Fruit fly (Drosophila melanogaster) whole organism: ENCODE data around the gene CG3397.

Experiments used
- CG8478 ChIP-seq: fragments of >200 bp; optimal IDR thresholded peaks from 2 replicates; lab custom pipeline; 2018; ENCODE audit warnings: inconsistent platforms
- Dll ChIP-seq: fragments of >200 bp; optimal IDR thresholded peaks from 2 replicates; lab custom pipeline; 2017
- EcR ChIP-seq, 2 experiments: fragments of >200 bp; optimal IDR thresholded peaks; 2 replicates each; lab custom pipeline; 2017; ENCODE audit warnings: missing biosample characterization in 2 of 2, missing genetic modification characterization in 2 of 2, missing genetic modification reagents in 2 of 2
- pan ChIP-seq: fragments of >200 bp; optimal IDR thresholded peaks from 2 replicates; lab custom pipeline; 2017
- psq ChIP-seq: fragments of >200 bp; optimal IDR thresholded peaks from 2 replicates; lab custom pipeline; 2017
- usp ChIP-seq: fragments of >200 bp; optimal IDR thresholded peaks from 2 replicates; lab custom pipeline; 2017; ENCODE audit warnings: missing biosample characterization, missing genetic modification characterization, mixed read lengths

CG3397 gene

dm6 chr3R:11989996-11990395 is 5.7 kb upstream of the CG3397 start:
- no peak for TF ChIP-seq Dll (lab: Kevin White, UChicago)
- no peak for TF ChIP-seq pan (lab: Kevin White, UChicago)
- TF ChIP-seq CG8478 (lab: Kevin White, UChicago): no peak
- TF ChIP-seq psq (lab: Kevin White, UChicago): no peak
- no peak for TF ChIP-seq usp (GFP tag; lab: Kevin White, UChicago)
- no peak for TF ChIP-seq EcR (GFP tag; optimal IDR thresholded peaks at IDR 0.05; lab: Kevin White, UChicago)

- no peak for TF ChIP-seq CG8478 (lab: Kevin White, UChicago)
- no peak for TF ChIP-seq psq (lab: Kevin White, UChicago)
- no peak for TF ChIP-seq pan (lab: Kevin White, UChicago)
- TF ChIP-seq Dll (lab: Kevin White, UChicago): no peak
- no peak for TF ChIP-seq EcR (GFP tag; optimal IDR thresholded peaks at IDR 0.05; lab: Kevin White, UChicago)
- TF ChIP-seq usp (GFP tag; lab: Kevin White, UChicago): no peak
These were observed 4.9 kb upstream of the CG3397 start for dm6 chr3R:11989206-11989605.

DNA sequence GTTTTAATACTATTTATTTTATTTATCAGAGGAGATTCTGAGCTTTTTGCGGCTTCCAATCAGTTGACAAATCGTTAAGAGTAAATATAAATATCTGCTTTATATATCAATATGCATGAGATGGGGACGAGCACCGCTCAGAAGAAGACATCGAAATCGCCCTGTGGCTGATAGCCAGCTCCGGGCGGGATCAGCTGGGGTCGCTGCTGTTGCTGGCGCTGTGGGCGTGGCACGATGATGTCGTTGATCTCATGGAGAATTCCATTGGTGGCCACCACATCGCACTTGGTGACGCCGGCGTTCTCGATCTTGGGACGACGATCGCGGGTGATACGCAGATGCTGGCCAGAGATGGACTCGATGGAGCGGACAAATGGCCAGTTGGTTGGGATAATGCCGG is 521 bp upstream of the CG3397 start:
- TF ChIP-seq usp (GFP tag; lab: Kevin White, UChicago) (no peak), pan (lab: Kevin White, UChicago) (no peak), CG8478 (lab: Kevin White, UChicago) (no peak), EcR (GFP tag; optimal IDR thresholded peaks at IDR 0.05; lab: Kevin White, UChicago) (no peak), Dll (lab: Kevin White, UChicago) (no peak), psq (lab: Kevin White, UChicago) (no peak)

DNA sequence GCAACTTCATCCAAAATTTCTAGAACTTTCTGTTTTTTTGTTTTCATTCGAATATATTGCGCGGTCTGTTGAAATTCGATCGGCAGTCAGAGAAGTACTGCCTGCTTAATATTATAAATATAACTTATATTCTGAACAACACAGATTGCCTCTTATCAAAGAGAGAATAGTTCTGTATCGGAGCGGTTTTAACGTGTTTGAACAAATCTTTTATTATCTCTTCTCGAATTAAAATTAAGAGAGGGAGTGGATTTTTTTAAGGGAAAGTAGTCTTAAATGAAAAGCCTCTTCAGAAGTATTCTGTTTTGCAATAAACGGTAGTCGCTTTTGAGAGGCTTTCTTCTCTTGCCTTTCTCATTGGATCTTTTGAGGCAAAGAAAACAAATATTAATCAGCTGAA is 1.8 kb downstream of the CG3397 start:
- no peak for TF ChIP-seq psq (lab: Kevin White, UChicago)
- TF ChIP-seq usp (GFP tag; lab: Kevin White, UChicago): no peak
- TF ChIP-seq Dll (lab: Kevin White, UChicago): no peak
- TF ChIP-seq EcR (GFP tag; optimal IDR thresholded peaks at IDR 0.05; lab: Kevin White, UChicago): no peak
- no peak for TF ChIP-seq CG8478 (lab: Kevin White, UChicago)
- no peak for TF ChIP-seq pan (lab: Kevin White, UChicago)

dm6 chr3R:11981962-11982361 is 2.4 kb downstream of the CG3397 start, which contains the start of gene CG12224:
CG12224 (minus strand) TSS chr3R:11982062.
- TF ChIP-seq CG8478 (lab: Kevin White, UChicago): no peak
- no peak for TF ChIP-seq psq (lab: Kevin White, UChicago)
- no peak for TF ChIP-seq EcR (GFP tag; optimal IDR thresholded peaks at IDR 0.05; lab: Kevin White, UChicago)
- no peak for TF ChIP-seq pan (lab: Kevin White, UChicago)
- TF ChIP-seq Dll (lab: Kevin White, UChicago): no peak
- no peak for TF ChIP-seq usp (GFP tag; lab: Kevin White, UChicago)

- no peak for TF ChIP-seq Dll (lab: Kevin White, UChicago)
- TF ChIP-seq CG8478 (lab: Kevin White, UChicago): no peak
- no peak for TF ChIP-seq pan (lab: Kevin White, UChicago)
- no peak for TF ChIP-seq usp (GFP tag; lab: Kevin White, UChicago)
- no peak for TF ChIP-seq psq (lab: Kevin White, UChicago)
- TF ChIP-seq EcR (GFP tag; optimal IDR thresholded peaks at IDR 0.05; lab: Kevin White, UChicago): no peak
These were observed 4.3 kb downstream of the CG3397 start, which contains the start of gene CG18547 for dm6 chr3R:11979879-11980571. CG18547 (minus strand) TSS chr3R:11980390.

DNA sequence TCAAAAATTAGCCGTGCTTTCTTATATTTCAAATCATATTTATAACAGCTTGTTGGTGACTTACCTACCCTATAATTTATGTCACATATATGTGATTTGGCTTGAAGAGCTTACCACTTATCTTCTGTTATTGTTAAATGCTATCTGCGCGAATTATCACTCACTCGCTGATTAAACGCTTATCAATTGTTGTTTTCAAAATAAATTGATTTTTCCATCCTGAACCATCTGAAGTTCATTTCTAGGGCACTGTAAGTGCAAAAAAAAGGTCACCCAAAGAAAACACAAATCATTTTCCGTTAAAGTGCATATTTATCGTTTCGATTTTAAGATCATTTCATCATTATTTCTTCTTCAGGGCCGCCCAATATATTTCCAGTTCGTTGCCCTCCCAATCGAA is 6.1 kb downstream of the CG3397 start:
- TF ChIP-seq EcR (GFP tag; optimal IDR thresholded peaks at IDR 0.05; lab: Kevin White, UChicago) (no peak), pan (lab: Kevin White, UChicago) (no peak), Dll (lab: Kevin White, UChicago) (no peak), usp (GFP tag; lab: Kevin White, UChicago) (no peak)

DNA sequence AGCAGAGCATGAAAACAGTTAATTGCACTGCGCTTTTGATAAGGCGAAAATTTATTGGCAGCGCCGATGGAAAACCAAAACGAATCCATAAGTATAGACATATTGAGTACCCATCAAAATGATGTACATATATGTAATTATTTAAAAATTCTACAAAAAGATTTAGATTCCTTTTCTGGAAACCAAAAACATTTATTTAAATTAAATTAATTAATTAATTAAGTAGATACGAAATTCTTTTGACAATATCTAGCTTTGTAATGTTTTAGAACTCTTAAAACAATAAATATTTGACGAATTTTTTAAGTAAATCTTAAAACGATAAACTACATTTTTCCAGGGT is 7.0 kb downstream of the CG3397 start:
- TF ChIP-seq pan (lab: Kevin White, UChicago): peak; percentile 44
- TF ChIP-seq Dll (lab: Kevin White, UChicago): no peak
- no peak for TF ChIP-seq CG8478 (lab: Kevin White, UChicago)

DNA sequence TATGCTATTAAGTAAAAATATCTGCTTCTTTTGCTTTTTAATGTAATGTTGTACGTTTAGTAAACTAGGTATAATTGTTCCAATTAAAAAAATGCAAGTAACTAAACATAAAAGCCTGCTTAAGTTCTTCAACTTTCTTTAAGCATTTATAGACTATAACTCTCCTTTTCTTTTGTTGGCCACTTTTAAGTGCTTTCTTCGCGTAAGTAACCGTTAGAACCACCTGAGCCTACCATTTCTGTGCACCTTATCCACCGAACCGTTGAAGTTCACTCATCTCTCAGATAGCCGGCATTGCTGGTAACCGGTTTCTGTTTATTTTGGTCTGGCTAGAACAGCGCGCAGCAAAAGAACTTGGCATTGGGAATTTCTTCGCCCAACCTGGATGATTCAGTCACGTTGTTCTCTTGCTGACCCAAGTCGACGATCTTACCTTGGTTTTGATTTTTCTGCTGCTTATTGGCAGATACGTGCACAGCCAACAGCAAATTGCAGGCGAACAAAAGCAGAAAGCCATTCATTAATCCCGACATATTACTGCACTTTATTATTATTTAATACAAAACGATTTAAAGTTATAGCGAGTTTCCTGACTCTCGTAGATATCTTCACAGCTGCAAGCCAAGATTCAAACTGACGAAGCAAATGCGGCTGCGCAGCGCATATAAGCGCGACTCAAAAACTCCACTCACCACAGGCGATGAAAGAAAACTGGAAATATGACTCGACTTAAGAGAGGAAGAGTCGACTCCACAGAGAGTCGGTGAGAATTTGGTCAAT is 7.6 kb downstream of the CG3397 start, which contains the start of gene CG10005:
CG10005 (minus strand) TSS at position 642 of the 780 bp plus-strand sequence.
- TF ChIP-seq psq (lab: Kevin White, UChicago) (no peak), Dll (lab: Kevin White, UChicago) (no peak), CG8478 (lab: Kevin White, UChicago) (no peak), EcR (GFP tag; optimal IDR thresholded peaks at IDR 0.05; lab: Kevin White, UChicago) (peak in 1 of 2 experiments; percentile 67), usp (GFP tag; lab: Kevin White, UChicago) (no peak), pan (lab: Kevin White, UChicago) (no peak)

DNA sequence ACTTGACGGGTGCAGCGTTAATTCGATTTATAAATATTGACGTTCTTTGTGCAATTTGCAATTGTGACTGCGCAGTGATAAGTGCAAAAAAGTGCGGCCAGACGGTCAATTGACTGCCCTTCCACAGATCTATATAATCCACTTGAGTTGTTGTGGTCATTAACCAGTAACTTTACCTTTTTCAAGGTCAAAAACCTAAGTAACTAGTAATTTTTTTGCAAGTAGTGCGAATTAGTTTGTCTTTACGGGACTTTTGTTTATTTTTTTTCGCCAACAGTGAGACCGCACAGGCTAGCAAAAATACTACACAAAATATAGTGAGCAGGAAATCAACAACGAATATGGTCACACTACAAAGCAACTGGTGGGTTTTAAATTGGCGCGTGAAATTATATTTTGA is 9.7 kb downstream of the CG3397 start, which contains the start of gene Tango9:
Tango9 (minus strand) TSS at position 280 of the 400 bp plus-strand sequence.
- no peak for TF ChIP-seq Dll (lab: Kevin White, UChicago)
- TF ChIP-seq CG8478 (lab: Kevin White, UChicago): no peak
- TF ChIP-seq psq (lab: Kevin White, UChicago): no peak
- no peak for TF ChIP-seq usp (GFP tag; lab: Kevin White, UChicago)
- no peak for TF ChIP-seq EcR (GFP tag; optimal IDR thresholded peaks at IDR 0.05; lab: Kevin White, UChicago)
- no peak for TF ChIP-seq pan (lab: Kevin White, UChicago)

dm6 chr3R:11973826-11974225 is 10.5 kb downstream of the CG3397 start:
- TF ChIP-seq EcR (GFP tag; optimal IDR thresholded peaks at IDR 0.05; lab: Kevin White, UChicago) (no peak), usp (GFP tag; lab: Kevin White, UChicago) (no peak), Dll (lab: Kevin White, UChicago) (no peak), psq (lab: Kevin White, UChicago) (no peak), CG8478 (lab: Kevin White, UChicago) (no peak), pan (lab: Kevin White, UChicago) (no peak)
